Fruit fly (Drosophila melanogaster) whole organism, adult: ENCODE results near the gene CG13070.

Experiments
- CG12768 ChIP-seq: fragments of 200-800 bp; sonication (Bioruptor generic); optimal IDR thresholded peaks from 2 replicates; lab custom pipeline; 2017; ENCODE audit warnings: missing biosample characterization, missing genetic modification characterization, mild to moderate bottlenecking, moderate library complexity, missing genetic modification reagents
- CG14711 ChIP-seq: fragments of 200-800 bp; sonication (Bioruptor generic); optimal IDR thresholded peaks from 2 replicates; lab custom pipeline; 2018; ENCODE audit warnings: missing biosample characterization, mild to moderate bottlenecking, missing genetic modification characterization, moderate library complexity
- CG1620 ChIP-seq: fragments of 200-800 bp; sonication (Bioruptor generic); optimal IDR thresholded peaks from 2 replicates; lab custom pipeline; 2016; ENCODE audit warnings: missing biosample characterization, missing genetic modification characterization
- CG33017 ChIP-seq: fragments of 200-800 bp; sonication (Bioruptor generic); optimal IDR thresholded peaks from 2 replicates; lab custom pipeline; 2018; ENCODE audit warnings: missing biosample characterization, mild to moderate bottlenecking, missing genetic modification characterization, moderate library complexity
- CG5204 ChIP-seq: fragments of 200-800 bp; sonication (Bioruptor generic); optimal IDR thresholded peaks from 2 replicates; lab custom pipeline; 2016; ENCODE audit warnings: missing biosample characterization, missing genetic modification characterization
- CG7045 ChIP-seq: fragments of 200-800 bp; sonication (Bioruptor generic); optimal IDR thresholded peaks from 2 replicates; lab custom pipeline; 2017; ENCODE audit warnings: missing biosample characterization, mild to moderate bottlenecking, missing genetic modification characterization
- CG7101 ChIP-seq: fragments of 200-800 bp; sonication (Bioruptor generic); optimal IDR thresholded peaks from 2 replicates; lab custom pipeline; 2018; ENCODE audit warnings: missing biosample characterization, mild to moderate bottlenecking, missing genetic modification characterization, moderate library complexity
- Crg-1 ChIP-seq: fragments of 200-800 bp; sonication (Bioruptor generic); optimal IDR thresholded peaks from 2 replicates; lab custom pipeline; 2016; ENCODE audit warnings: missing biosample characterization, missing genetic modification characterization
- Mnt ChIP-seq: fragments of 200-800 bp; sonication (Bioruptor generic); optimal IDR thresholded peaks from 2 replicates; lab custom pipeline; 2016; ENCODE audit warnings: missing biosample characterization, mild to moderate bottlenecking, missing genetic modification characterization
- cic ChIP-seq: fragments of 200-800 bp; sonication (Bioruptor generic); optimal IDR thresholded peaks from 2 replicates; lab custom pipeline; 2017; ENCODE audit warnings: missing biosample characterization, mild to moderate bottlenecking, missing genetic modification characterization, moderate library complexity
- cnc ChIP-seq, 2 experiments: fragments of >200 bp; optimal IDR thresholded peaks; 2 replicates each; lab custom pipeline; 2017
- kay ChIP-seq: fragments of 200-800 bp; sonication (Bioruptor generic); peaks from one replicate; lab custom pipeline; 2016; ENCODE audit warnings: missing biosample characterization, missing genetic modification characterization, borderline replicate concordance
- ovo ChIP-seq: fragments of 200-800 bp; sonication (Bioruptor generic); optimal IDR thresholded peaks from 2 replicates; lab custom pipeline; 2016; ENCODE audit warnings: missing biosample characterization, missing genetic modification characterization
- pad ChIP-seq: fragments of 200-800 bp; sonication (Bioruptor generic); optimal IDR thresholded peaks from 3 replicates; lab custom pipeline; 2017; ENCODE audit warnings: missing biosample characterization, missing genetic modification characterization, mild to moderate bottlenecking, moderate library complexity, missing genetic modification reagents

dm6 chr3L:16275391-16276017, 12.4 kb downstream of the CG13070 start:
- TF ChIP-seq CG1620: no peak
- TF ChIP-seq Mnt (GFP tag; lab: Kevin White, UChicago): no peak
- no peak for TF ChIP-seq CG5204 (GFP tag; lab: Kevin White, UChicago)
- TF ChIP-seq cnc (optimal IDR thresholded peaks at IDR 0.05; lab: Kevin White, UChicago): no peak
- TF ChIP-seq Crg-1: no peak
- TF ChIP-seq CG7101 (tag; lab: Kevin White, UChicago): no peak
- TF ChIP-seq cic (GFP tag; lab: Kevin White, UChicago): no peak
- TF ChIP-seq pad (GFP tag; lab: Kevin White, UChicago): no peak
- TF ChIP-seq CG7045 (GFP tag; lab: Kevin White, UChicago): no peak
- TF ChIP-seq kay: no peak
- no peak for TF ChIP-seq CG14711 (tag; lab: Kevin White, UChicago)
- TF ChIP-seq ovo (GFP tag; lab: Kevin White, UChicago): no peak
- no peak for TF ChIP-seq CG33017
- TF ChIP-seq CG12768 (GFP tag; lab: Kevin White, UChicago): no peak
